Fruit fly (Drosophila melanogaster) whole organism, embryonic: Measurements from ENCODE around the gene SmydA-9.
A peak's percentile ranks its signal among the peaks of the same experiment; 100 is the strongest.

ENCODE experiments used
- CG11695 ChIP-seq: fragments of 200-800 bp; sonication (Bioruptor generic); IDR thresholded peaks from 3 replicates; pipeline ENCODE4 v1.3.6; 2022; ENCODE audit warnings: missing biosample characterization, missing genetic modification characterization
- CG13287 ChIP-seq: fragments of 200-800 bp; sonication (Bioruptor generic); IDR thresholded peaks from 2 replicates; pipeline ENCODE4 v1.3.6; 2022; ENCODE audit warnings: missing biosample characterization, missing genetic modification characterization; ENCODE audit not compliant: partially characterized antibody
- CG14014 ChIP-seq: fragments of 200-800 bp; sonication (Bioruptor generic); IDR thresholded peaks from 2 replicates; pipeline ENCODE4 v1.3.6; 2022; ENCODE audit warnings: missing biosample characterization, missing genetic modification characterization
- CG14860 ChIP-seq: fragments of 200-800 bp; sonication (Bioruptor generic); IDR thresholded peaks from 3 replicates; pipeline ENCODE4 v1.3.6; 2022; ENCODE audit warnings: missing biosample characterization, missing genetic modification characterization; ENCODE audit not compliant: partially characterized antibody
- CG15514 ChIP-seq: fragments of 200-800 bp; sonication (Bioruptor generic); optimal IDR thresholded peaks from 3 replicates; lab custom pipeline; 2017; ENCODE audit warnings: missing biosample characterization, missing genetic modification characterization, mild to moderate bottlenecking, moderate library complexity, missing genetic modification reagents
- CG16813 ChIP-seq: fragments of 200-800 bp; sonication (Bioruptor generic); IDR thresholded peaks from 3 replicates; pipeline ENCODE4 v1.3.6; 2022; ENCODE audit warnings: missing biosample characterization, missing genetic modification characterization; ENCODE audit not compliant: partially characterized antibody
- CG17361 ChIP-seq: fragments of 200-800 bp; sonication (Bioruptor generic); IDR thresholded peaks from 3 replicates; pipeline ENCODE4 v1.3.6; 2022; ENCODE audit warnings: missing biosample characterization, missing genetic modification characterization
- CG2202 ChIP-seq: fragments of 200-800 bp; sonication (Bioruptor generic); optimal IDR thresholded peaks from 2 replicates; lab custom pipeline; 2018; ENCODE audit warnings: missing biosample characterization, mild to moderate bottlenecking, missing genetic modification characterization
- CG34224 ChIP-seq: fragments of 200-800 bp; sonication (Bioruptor generic); IDR thresholded peaks from 3 replicates; pipeline ENCODE4 v1.3.6; 2022; ENCODE audit warnings: missing biosample characterization, missing genetic modification characterization; ENCODE audit not compliant: partially characterized antibody
- CG3847 ChIP-seq: fragments of 200-800 bp; sonication (Bioruptor generic); IDR thresholded peaks from 2 replicates; pipeline ENCODE4 v1.3.6; 2022; ENCODE audit warnings: missing biosample characterization, missing genetic modification characterization
- CG6683 ChIP-seq: fragments of 200-800 bp; sonication (Bioruptor generic); optimal IDR thresholded peaks from 2 replicates; lab custom pipeline; 2017; ENCODE audit warnings: missing biosample characterization, mild to moderate bottlenecking, missing genetic modification characterization, missing genetic modification reagents
- CG6791 ChIP-seq: fragments of 200-800 bp; sonication (Bioruptor generic); IDR thresholded peaks from 3 replicates; pipeline ENCODE4 v1.3.6; 2022; ENCODE audit warnings: missing biosample characterization, missing genetic modification characterization; ENCODE audit not compliant: partially characterized antibody
- CG7963 ChIP-seq: fragments of 200-800 bp; sonication (Bioruptor generic); IDR thresholded peaks from 3 replicates; pipeline ENCODE4 v1.3.6; 2022; ENCODE audit warnings: missing biosample characterization, missing genetic modification characterization; ENCODE audit not compliant: partially characterized antibody
- CG8089 ChIP-seq: fragments of 200-800 bp; sonication (Bioruptor generic); optimal IDR thresholded peaks from 3 replicates; lab custom pipeline; 2016; ENCODE audit warnings: missing biosample characterization, missing genetic modification characterization
- Dll ChIP-seq: fragments of 200-800 bp; sonication (Bioruptor generic); IDR thresholded peaks from 4 replicates; pipeline ENCODE4 v1.3.6; 2022; ENCODE audit warnings: missing biosample characterization, missing genetic modification characterization; ENCODE audit not compliant: partially characterized antibody
- Doc3 ChIP-seq: fragments of 200-800 bp; sonication (Bioruptor generic); IDR thresholded peaks from 3 replicates; pipeline ENCODE4 v1.3.6; 2022; ENCODE audit warnings: missing biosample characterization, missing genetic modification characterization; ENCODE audit not compliant: partially characterized antibody
- Dp ChIP-seq: fragments of 200-800 bp; sonication (Bioruptor generic); optimal IDR thresholded peaks from 2 replicates; lab custom pipeline; 2018; ENCODE audit warnings: missing biosample characterization, mild to moderate bottlenecking, missing genetic modification characterization, moderate library complexity
- Dref ChIP-seq: fragments of 200-800 bp; sonication (Bioruptor generic); IDR thresholded peaks from 2 replicates; pipeline ENCODE4 v1.3.6; 2022; ENCODE audit warnings: missing biosample characterization, missing genetic modification characterization
- HLH4C ChIP-seq: fragments of 200-800 bp; sonication (Bioruptor generic); IDR thresholded peaks from 3 replicates; pipeline ENCODE4 v1.3.6; 2022; ENCODE audit warnings: missing biosample characterization, missing genetic modification characterization; ENCODE audit not compliant: partially characterized antibody
- Hmr ChIP-seq: fragments of 200-800 bp; sonication (Bioruptor generic); optimal IDR thresholded peaks from 3 replicates; lab custom pipeline; 2017; ENCODE audit warnings: mild to moderate bottlenecking, missing biosample characterization, missing genetic modification reagents, missing genetic modification characterization
- Myb ChIP-seq: fragments of 200-800 bp; sonication (Bioruptor generic); optimal IDR thresholded peaks from 2 replicates; lab custom pipeline; 2016; ENCODE audit warnings: missing biosample characterization, missing genetic modification characterization
- NC2α ChIP-seq: fragments of 200-800 bp; sonication (Bioruptor generic); optimal IDR thresholded peaks from 2 replicates; lab custom pipeline; 2016; ENCODE audit warnings: missing biosample characterization, missing genetic modification characterization
- Trl ChIP-seq, 3 experiments: fragments of >200 bp in 2 of 3; fragments of 200-800 bp in 1 of 3; sonication (Bioruptor generic) in 1 of 3; optimal IDR thresholded peaks; 2 replicates in 1 of 3; 3 replicates in 2 of 3; lab custom pipeline; 2016 to 2017; ENCODE audit warnings: missing biosample characterization in 1 of 3, missing genetic modification characterization in 1 of 3
- ato ChIP-seq: fragments of 200-800 bp; sonication (Bioruptor generic); IDR thresholded peaks from 2 replicates; pipeline ENCODE4 v1.3.6; 2022; ENCODE audit warnings: missing biosample characterization, missing genetic modification characterization; ENCODE audit not compliant: partially characterized antibody
- exex ChIP-seq: fragments of 200-800 bp; sonication (Bioruptor generic); optimal IDR thresholded peaks from 4 replicates; lab custom pipeline; 2018; ENCODE audit warnings: missing biosample characterization, mild to moderate bottlenecking, missing genetic modification characterization, moderate library complexity
- gfzf ChIP-seq: fragments of 200-800 bp; sonication (Bioruptor generic); optimal IDR thresholded peaks from 2 replicates; lab custom pipeline; 2016; ENCODE audit warnings: missing biosample characterization, mild to moderate bottlenecking, missing genetic modification characterization, moderate library complexity
- lbe ChIP-seq: fragments of 200-800 bp; sonication (Bioruptor generic); optimal IDR thresholded peaks from 2 replicates; lab custom pipeline; 2016; ENCODE audit warnings: missing biosample characterization, mild to moderate bottlenecking, missing genetic modification characterization
- phol ChIP-seq: fragments of 200-800 bp; sonication (Bioruptor generic); optimal IDR thresholded peaks from 3 replicates; lab custom pipeline; 2018; ENCODE audit warnings: missing biosample characterization, mild to moderate bottlenecking, missing genetic modification characterization, moderate library complexity
- sens ChIP-seq: fragments of 200-800 bp; sonication (Bioruptor generic); peaks from one replicate; lab custom pipeline; 2016; ENCODE audit warnings: missing biosample characterization, missing genetic modification characterization
- ssp ChIP-seq: fragments of 200-800 bp; sonication (Bioruptor generic); IDR thresholded peaks from 2 replicates; pipeline ENCODE4 v1.3.6; 2022; ENCODE audit warnings: missing biosample characterization, missing genetic modification characterization
- stwl ChIP-seq: fragments of 200-800 bp; sonication (Bioruptor generic); optimal IDR thresholded peaks from 3 replicates; lab custom pipeline; 2018; ENCODE audit warnings: missing biosample characterization, mild to moderate bottlenecking, missing genetic modification characterization, moderate library complexity
- unc-4 ChIP-seq: fragments of 200-800 bp; sonication (Bioruptor generic); IDR thresholded peaks from 2 replicates; pipeline ENCODE4 v1.3.6; 2022; ENCODE audit warnings: missing biosample characterization, missing genetic modification characterization; ENCODE audit not compliant: partially characterized antibody
- wek ChIP-seq: fragments of 200-800 bp; sonication (Bioruptor generic); optimal IDR thresholded peaks from 3 replicates; lab custom pipeline; 2018; ENCODE audit warnings: missing biosample characterization, mild to moderate bottlenecking, missing genetic modification characterization, moderate library complexity

Gene SmydA-9

DNA sequence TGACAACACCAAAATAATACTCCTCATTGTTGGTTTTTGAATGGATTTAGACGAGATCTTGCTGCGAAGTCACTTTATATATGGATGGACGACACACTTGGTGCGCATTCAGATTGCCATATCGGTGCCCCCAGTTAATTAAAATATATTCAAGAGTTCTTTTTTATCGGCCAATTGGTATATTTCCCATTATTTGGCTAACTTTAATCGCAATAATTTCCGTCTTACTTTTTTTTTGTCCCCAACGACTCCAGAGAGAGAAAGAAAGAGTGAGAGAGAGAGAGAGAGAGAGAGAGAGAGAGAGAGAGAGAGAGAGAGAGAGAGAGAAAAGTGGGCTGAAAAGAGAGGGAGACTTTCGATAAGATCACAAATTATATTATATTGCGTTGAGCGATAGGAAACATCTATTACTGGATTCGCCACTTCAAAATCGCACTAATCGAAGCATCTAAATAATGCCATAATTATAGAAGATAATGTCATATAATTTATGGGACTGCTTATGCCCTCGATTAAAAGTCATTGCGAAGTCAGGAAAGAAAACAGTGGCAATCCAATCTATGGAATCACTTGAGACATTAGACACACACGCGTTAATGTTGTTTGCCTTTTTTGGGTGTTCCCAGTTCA, 20.0 kb downstream of the SmydA-9 start, which contains the start of gene CG12115:
TSS of gene CG12115 (minus strand) at position 51 of the 630 bp plus-strand sequence.
- TF ChIP-seq CG6683 (GFP tag; lab: Kevin White, UChicago), result no peak
- peak; percentile 2 for TF ChIP-seq CG15514 (GFP tag; lab: Kevin White, UChicago)
- TF ChIP-seq sens (GFP tag; lab: Kevin White, UChicago), result peak; percentile 32
- no peak for TF ChIP-seq Dref
- no peak for TF ChIP-seq CG3847 (GFP tag; lab: Robert Waterston, UW)
- peak; percentile 92 for TF ChIP-seq exex (tag; lab: Kevin White, UChicago)
- peak in 1 of 2 experiments; percentile 80 for TF ChIP-seq Trl (optimal IDR thresholded peaks at IDR 0.05; lab: Kevin White, UChicago)
- no peak for TF ChIP-seq Trl (GFP tag; optimal IDR thresholded peaks at IDR 0.05; lab: Kevin White, UChicago)

DNA sequence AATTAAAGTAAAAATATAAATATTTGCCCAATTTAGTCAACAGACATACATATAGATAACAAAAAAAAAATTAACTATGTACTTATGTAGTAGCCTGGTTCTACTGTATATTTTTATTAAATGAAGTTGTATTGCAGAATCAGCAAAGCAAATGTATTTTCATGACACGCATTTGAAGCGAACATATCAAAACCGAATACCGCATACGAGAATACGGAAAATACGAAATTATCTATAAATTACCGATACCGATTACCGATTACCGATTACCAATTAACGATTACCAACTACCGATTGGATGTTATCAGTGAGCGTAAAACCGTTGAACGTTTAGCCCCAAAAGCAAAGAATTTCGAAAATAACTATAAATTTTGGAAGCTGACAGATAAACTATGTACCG, 23.3 kb downstream of the SmydA-9 start:
- TF ChIP-seq CG2202 (tag; lab: Kevin White, UChicago), result no peak
- peak; percentile 12 for TF ChIP-seq Myb
- no peak for TF ChIP-seq CG14014 (GFP tag; lab: Robert Waterston, UW)
- 0 out of 3 replicates have a peak, but pooled peaks have one; percentile 23 for TF ChIP-seq Doc3 (GFP tag; lab: Robert Waterston, UW)
- peak; percentile 66 for TF ChIP-seq sens (GFP tag; lab: Kevin White, UChicago)
- no peak for TF ChIP-seq CG17361 (GFP tag; lab: Robert Waterston, UW)
- peak; percentile 15 for TF ChIP-seq phol (tag; lab: Kevin White, UChicago)
- no peak for TF ChIP-seq unc-4 (GFP tag; lab: Robert Waterston, UW)
- no peak for TF ChIP-seq NC2α (GFP tag; lab: Kevin White, UChicago)
- 0 out of 3 replicates have a peak, but pooled peaks have one; percentile 34 for TF ChIP-seq CG14860 (GFP tag; lab: Robert Waterston, UW)
- no peak for TF ChIP-seq ssp (GFP tag; lab: Robert Waterston, UW)
- TF ChIP-seq CG7963, result 0 out of 3 replicates have a peak, but pooled peaks have one; percentile 20
- peak; percentile 10 for TF ChIP-seq gfzf (GFP tag; lab: Kevin White, UChicago)
- TF ChIP-seq Dll (GFP tag; lab: Robert Waterston, UW), result peak; percentile 41; the same call in 1 of the 4 replicates
- no peak for TF ChIP-seq Hmr (GFP tag; lab: Kevin White, UChicago)
- peak; percentile 66 for TF ChIP-seq stwl (tag; lab: Kevin White, UChicago)
- TF ChIP-seq Dp (GFP tag; lab: Kevin White, UChicago), result no peak
- no peak for TF ChIP-seq lbe (GFP tag; lab: Kevin White, UChicago)
- peak; percentile 27; the same call in 1 of the 3 replicates for TF ChIP-seq CG34224
- peak; percentile 75 for TF ChIP-seq CG6791 (GFP tag; lab: Robert Waterston, UW)
- peak; percentile 53 for TF ChIP-seq CG13287 (GFP tag; lab: Robert Waterston, UW)
- peak; percentile 65 for TF ChIP-seq HLH4C
- TF ChIP-seq CG16813 (GFP tag; lab: Robert Waterston, UW), result peak; percentile 47; the same call in 1 of the 3 replicates
- no peak for TF ChIP-seq CG8089
- TF ChIP-seq wek (GFP tag; lab: Kevin White, UChicago), result peak; percentile 69
- TF ChIP-seq ato (GFP tag; lab: Robert Waterston, UW), result 0 out of 2 replicates have a peak, but pooled peaks have one; percentile 35
- TF ChIP-seq, all 482 proteins: peak for 16

DNA sequence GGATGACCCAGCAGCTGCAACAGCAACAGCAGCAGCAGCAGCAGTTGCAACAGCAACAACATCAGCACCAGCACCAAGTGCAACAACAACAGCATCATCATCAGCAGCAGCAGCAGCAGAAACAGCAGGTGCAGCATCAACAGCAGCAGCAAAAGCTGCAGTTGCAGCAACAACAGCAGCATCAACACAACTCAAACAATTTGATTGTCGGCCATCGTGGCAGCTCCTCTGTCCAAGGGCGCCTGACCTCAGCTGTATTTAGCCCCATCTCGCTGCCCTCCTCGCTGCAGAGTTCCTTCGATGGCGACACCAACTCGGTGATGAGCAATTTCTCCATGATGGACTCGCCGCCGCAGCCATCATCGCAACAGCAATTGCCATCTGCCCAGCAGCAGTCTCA, 42.4 kb downstream of the SmydA-9 start:
- TF ChIP-seq CG11695 (GFP tag; lab: Robert Waterston, UW), result no peak
